Fruit fly (Drosophila melanogaster) whole organism, embryonic: ENCODE results near the gene CG15283.

ENCODE experiments used
- Abd-B ChIP-seq: fragments of 200-800 bp; sonication (Bioruptor generic); optimal IDR thresholded peaks from 2 replicates; lab custom pipeline; 2018; ENCODE audit warnings: missing biosample characterization, mild to moderate bottlenecking, missing genetic modification characterization, moderate library complexity
- Antp ChIP-seq: fragments of 200-800 bp; sonication (Bioruptor generic); optimal IDR thresholded peaks from 3 replicates; lab custom pipeline; 2016; ENCODE audit warnings: missing biosample characterization, missing genetic modification characterization
- Blimp-1 ChIP-seq: fragments of 200-800 bp; sonication (Bioruptor generic); optimal IDR thresholded peaks from 3 replicates; lab custom pipeline; 2018; ENCODE audit warnings: missing biosample characterization, missing genetic modification characterization, mild to moderate bottlenecking, moderate library complexity, missing genetic modification reagents
- CG10462 ChIP-seq: fragments of 200-800 bp; sonication (Bioruptor generic); optimal IDR thresholded peaks from 2 replicates; lab custom pipeline; 2016; ENCODE audit warnings: missing biosample characterization, missing genetic modification characterization
- CG10543 ChIP-seq: fragments of 200-800 bp; sonication (Bioruptor generic); optimal IDR thresholded peaks from 3 replicates; lab custom pipeline; 2017; ENCODE audit warnings: missing biosample characterization, mild to moderate bottlenecking, missing genetic modification characterization, moderate library complexity
- CG13296 ChIP-seq: fragments of 200-800 bp; sonication (Bioruptor generic); optimal IDR thresholded peaks from 3 replicates; lab custom pipeline; 2018; ENCODE audit warnings: missing biosample characterization, mild to moderate bottlenecking, missing genetic modification characterization
- CG15011 ChIP-seq: fragments of 200-800 bp; sonication (Bioruptor generic); optimal IDR thresholded peaks from 3 replicates; lab custom pipeline; 2018; ENCODE audit warnings: missing biosample characterization, mild to moderate bottlenecking, missing genetic modification characterization
- CG1603 ChIP-seq: fragments of 200-800 bp; sonication (Bioruptor generic); optimal IDR thresholded peaks from 2 replicates; lab custom pipeline; 2019; ENCODE audit warnings: missing biosample characterization, mild to moderate bottlenecking, missing genetic modification characterization, moderate library complexity
- CG16815 ChIP-seq: fragments of 200-800 bp; sonication (Bioruptor generic); optimal IDR thresholded peaks from 3 replicates; lab custom pipeline; 2017; ENCODE audit warnings: missing biosample characterization, mild to moderate bottlenecking, missing genetic modification characterization
- CG2889 ChIP-seq: fragments of 200-800 bp; sonication (Bioruptor generic); IDR thresholded peaks from 3 replicates; pipeline ENCODE4 v1.3.6; 2022; ENCODE audit warnings: missing biosample characterization, missing genetic modification characterization
- CG30431 ChIP-seq: fragments of 200-800 bp; sonication (Bioruptor generic); optimal IDR thresholded peaks from 2 replicates; lab custom pipeline; 2017; ENCODE audit warnings: missing biosample characterization, missing genetic modification characterization
- CG3726 ChIP-seq: fragments of 200-800 bp; sonication (Bioruptor generic); IDR thresholded peaks from 3 replicates; pipeline ENCODE4, ENCODE4 v1.3.6; 2022; ENCODE audit warnings: missing biosample characterization, missing genetic modification characterization
- CG4328 ChIP-seq: fragments of 200-800 bp; sonication (Bioruptor generic); optimal IDR thresholded peaks from 3 replicates; lab custom pipeline; 2017; ENCODE audit warnings: missing biosample characterization, missing genetic modification reagents, missing genetic modification characterization
- CG4424 ChIP-seq: fragments of 200-800 bp; sonication (Bioruptor generic); optimal IDR thresholded peaks from 3 replicates; lab custom pipeline; 2016; ENCODE audit warnings: missing biosample characterization, missing genetic modification characterization
- CG4617 ChIP-seq: fragments of 200-800 bp; sonication (Bioruptor generic); optimal IDR thresholded peaks from 3 replicates; lab custom pipeline; 2016; ENCODE audit warnings: missing biosample characterization, missing genetic modification characterization, borderline replicate concordance
- CG6272 ChIP-seq: fragments of 200-800 bp; sonication (Bioruptor generic); IDR thresholded peaks from 2 replicates; pipeline ENCODE4 v1.3.6; 2022; ENCODE audit warnings: missing biosample characterization, missing genetic modification characterization
- CG9437 ChIP-seq: fragments of 200-800 bp; sonication (Bioruptor generic); optimal IDR thresholded peaks from 2 replicates; lab custom pipeline; 2018; ENCODE audit warnings: missing biosample characterization, mild to moderate bottlenecking, missing genetic modification characterization
- Doc2 ChIP-seq: fragments of 200-800 bp; sonication (Bioruptor generic); IDR thresholded peaks from 2 replicates; pipeline ENCODE4 v1.3.6; 2022; ENCODE audit warnings: missing biosample characterization, missing genetic modification characterization
- Drgx ChIP-seq: fragments of 200-800 bp; sonication (Bioruptor generic); IDR thresholded peaks from 2 replicates; pipeline ENCODE4 v1.3.6; 2022; ENCODE audit warnings: missing biosample characterization, missing genetic modification characterization
- Gsc ChIP-seq: fragments of 200-800 bp; sonication (Bioruptor generic); IDR thresholded peaks from 2 replicates; pipeline ENCODE4 v1.3.6; 2022; ENCODE audit warnings: missing biosample characterization, missing genetic modification characterization
- Hr78 ChIP-seq, 2 experiments: fragments of 200-800 bp in 1 of 2; fragments of >200 bp in 1 of 2; sonication (Bioruptor generic) in 1 of 2; optimal IDR thresholded peaks; 2 replicates each; lab custom pipeline; 2017 to 2019; ENCODE audit warnings: missing biosample characterization in 2 of 2, missing genetic modification characterization in 2 of 2, mild to moderate bottlenecking in 1 of 2, moderate library complexity in 1 of 2
- Lpt ChIP-seq: fragments of >200 bp; optimal IDR thresholded peaks from 2 replicates; lab custom pipeline; 2018; ENCODE audit warnings: missing biosample characterization, missing genetic modification characterization
- Med ChIP-seq: fragments of 200-800 bp; sonication (Bioruptor generic); peaks from one replicate; lab custom pipeline; 2016; ENCODE audit warnings: missing biosample characterization, missing genetic modification characterization, mild to moderate bottlenecking, inconsistent platforms, moderate library complexity
- Sox102F ChIP-seq: fragments of 200-800 bp; sonication (Bioruptor generic); optimal IDR thresholded peaks from 2 replicates; lab custom pipeline; 2018; ENCODE audit warnings: missing biosample characterization, mild to moderate bottlenecking, missing genetic modification characterization, moderate library complexity
- abd-A ChIP-seq: fragments of 200-800 bp; sonication (Bioruptor generic); optimal IDR thresholded peaks from 3 replicates; lab custom pipeline; 2019; ENCODE audit warnings: missing biosample characterization, mild to moderate bottlenecking, missing genetic modification characterization, moderate library complexity
- amos ChIP-seq: fragments of 200-800 bp; sonication (Bioruptor generic); IDR thresholded peaks from 2 replicates; pipeline ENCODE4 v1.3.6; 2022; ENCODE audit warnings: missing biosample characterization, missing genetic modification characterization; ENCODE audit not compliant: partially characterized antibody
- bowl ChIP-seq: fragments of 200-800 bp; sonication (Bioruptor generic); IDR thresholded peaks from 2 replicates; pipeline ENCODE4 v1.3.6; 2022; ENCODE audit warnings: missing biosample characterization, missing genetic modification characterization
- cg ChIP-seq: fragments of 200-800 bp; sonication (Bioruptor generic); optimal IDR thresholded peaks from 3 replicates; lab custom pipeline; 2019; ENCODE audit warnings: missing biosample characterization, mild to moderate bottlenecking, missing genetic modification characterization, moderate library complexity
- chinmo ChIP-seq: fragments of 200-800 bp; sonication (Bioruptor generic); IDR thresholded peaks from 4 replicates; pipeline ENCODE4 v1.3.6; 2022; ENCODE audit warnings: missing biosample characterization, missing genetic modification characterization; ENCODE audit not compliant: partially characterized antibody
- ci ChIP-seq: fragments of 200-800 bp; sonication (Bioruptor generic); IDR thresholded peaks from 3 replicates; pipeline ENCODE4 v1.3.6; 2022; ENCODE audit warnings: missing biosample characterization, missing genetic modification characterization
- en ChIP-seq: fragments of 200-800 bp; sonication (Bioruptor generic); optimal IDR thresholded peaks from 2 replicates; lab custom pipeline; 2016; ENCODE audit warnings: missing biosample characterization, missing genetic modification characterization
- esg ChIP-seq: fragments of 200-800 bp; sonication (Bioruptor generic); conservative IDR thresholded peaks from 2 replicates; pipeline ENCODE4 v1.3.6; 2022; ENCODE audit warnings: missing biosample characterization, missing genetic modification characterization
- exex ChIP-seq: fragments of 200-800 bp; sonication (Bioruptor generic); optimal IDR thresholded peaks from 4 replicates; lab custom pipeline; 2018; ENCODE audit warnings: missing biosample characterization, mild to moderate bottlenecking, missing genetic modification characterization, moderate library complexity
- gem ChIP-seq: fragments of 200-800 bp; sonication (Bioruptor generic); optimal IDR thresholded peaks from 2 replicates; lab custom pipeline; 2019; ENCODE audit warnings: missing biosample characterization, mild to moderate bottlenecking, missing genetic modification characterization, moderate library complexity
- hth ChIP-seq: fragments of >200 bp; optimal IDR thresholded peaks from 2 replicates; lab custom pipeline; 2017; ENCODE audit warnings: inconsistent platforms
- kni ChIP-seq: fragments of 200-800 bp; sonication (Bioruptor generic); optimal IDR thresholded peaks from 3 replicates; lab custom pipeline; 2017; ENCODE audit warnings: mild to moderate bottlenecking, missing biosample characterization, missing genetic modification reagents, missing genetic modification characterization
- knrl ChIP-seq: fragments of 200-800 bp; sonication (Bioruptor generic); IDR thresholded peaks from 3 replicates; pipeline ENCODE4 v1.3.6; 2022; ENCODE audit warnings: missing biosample characterization, missing genetic modification characterization; ENCODE audit not compliant: partially characterized antibody
- lmd ChIP-seq: fragments of 200-800 bp; sonication (Bioruptor generic); IDR thresholded peaks from 2 replicates; pipeline ENCODE4 v1.3.6; 2022; ENCODE audit warnings: missing biosample characterization, missing genetic modification characterization
- lov ChIP-seq, 2 experiments: fragments of 200-800 bp in 1 of 2; fragments of >200 bp in 1 of 2; sonication (Bioruptor generic) in 1 of 2; IDR thresholded peaks in 1 of 2; optimal IDR thresholded peaks in 1 of 2; 2 replicates in 1 of 2; 3 replicates in 1 of 2; pipeline versions ENCODE4 v1.3.6 to Lab custom; 2017 to 2022; ENCODE audit warnings: missing biosample characterization in 1 of 2, missing genetic modification characterization in 1 of 2
- nom ChIP-seq: fragments of 200-800 bp; sonication (Bioruptor generic); optimal IDR thresholded peaks from 2 replicates; lab custom pipeline; 2017; ENCODE audit warnings: missing biosample characterization, missing genetic modification characterization, mild to moderate bottlenecking, moderate library complexity, missing genetic modification reagents
- prd ChIP-seq, 3 experiments: fragments of >200 bp in 2 of 3; fragments of 200-800 bp in 1 of 3; sonication (Bioruptor generic) in 1 of 3; optimal IDR thresholded peaks in 2 of 3; IDR thresholded peaks in 1 of 3; 2 replicates in 2 of 3; 3 replicates in 1 of 3; pipeline versions ENCODE4 v1.3.6 to Lab custom; 2017 to 2022; ENCODE audit warnings: missing biosample characterization in 1 of 3, missing genetic modification characterization in 1 of 3
- sc ChIP-seq, 3 experiments: fragments of >200 bp in 2 of 3; fragments of 200-800 bp in 1 of 3; sonication (Bioruptor generic) in 1 of 3; optimal IDR thresholded peaks; 2 replicates in 2 of 3; 3 replicates in 1 of 3; lab custom pipeline; 2017; ENCODE audit warnings: mild to moderate bottlenecking in 1 of 3, missing biosample characterization in 1 of 3, missing genetic modification characterization in 1 of 3, missing genetic modification reagents in 1 of 3
- sens ChIP-seq: fragments of 200-800 bp; sonication (Bioruptor generic); peaks from one replicate; lab custom pipeline; 2016; ENCODE audit warnings: missing biosample characterization, missing genetic modification characterization
- slou ChIP-seq: fragments of 200-800 bp; sonication (Bioruptor generic); optimal IDR thresholded peaks from 3 replicates; lab custom pipeline; 2016; ENCODE audit warnings: missing biosample characterization, missing genetic modification characterization
- sr ChIP-seq: fragments of 200-800 bp; sonication (Bioruptor generic); IDR thresholded peaks from 3 replicates; pipeline ENCODE4 v1.3.6; 2022; ENCODE audit warnings: missing biosample characterization, missing genetic modification characterization
- toy ChIP-seq: fragments of 200-800 bp; sonication (Bioruptor generic); IDR thresholded peaks from 2 replicates; pipeline ENCODE4 v1.3.6; 2022; ENCODE audit warnings: missing biosample characterization, missing genetic modification characterization
- usp ChIP-seq: fragments of >200 bp; optimal IDR thresholded peaks from 2 replicates; lab custom pipeline; 2017; ENCODE audit warnings: missing biosample characterization, missing genetic modification characterization
- wek ChIP-seq: fragments of 200-800 bp; sonication (Bioruptor generic); optimal IDR thresholded peaks from 3 replicates; lab custom pipeline; 2018; ENCODE audit warnings: missing biosample characterization, mild to moderate bottlenecking, missing genetic modification characterization, moderate library complexity

CG15283 gene

dm6 chr2L:14457414-14457813 is 6.7 kb upstream of the CG15283 start (continued):
- TF ChIP-seq nom (no peak), gem (peak; percentile 69), abd-A (tag; lab: Kevin White, UChicago) (no peak), CG4424 (GFP tag; lab: Kevin White, UChicago) (no peak), Blimp-1 (peak; percentile 38), CG9437 (GFP tag; lab: Kevin White, UChicago) (peak; percentile 20), CG13296 (GFP tag; lab: Kevin White, UChicago) (peak; percentile 3), CG16815 (GFP tag; lab: Kevin White, UChicago) (no peak), Sox102F (GFP tag; lab: Kevin White, UChicago) (peak; percentile 44)

- TF ChIP-seq sens (GFP tag; lab: Kevin White, UChicago) (no peak), CG2889 (no peak), CG10543 (GFP tag; lab: Kevin White, UChicago) (peak; percentile 18), sc (optimal IDR thresholded peaks at IDR 0.05; lab: Kevin White, UChicago) (no peak), sc (GFP tag; optimal IDR thresholded peaks at IDR 0.05; lab: Kevin White, UChicago) (no peak), ci (GFP tag; lab: Robert Waterston, UW) (no peak), Med (GFP tag; lab: Kevin White, UChicago) (peak; percentile 52), lov (optimal IDR thresholded peaks at IDR 0.05; lab: Kevin White, UChicago) (no peak), lov (GFP tag; IDR thresholded peaks at IDR 0.05; lab: Robert Waterston, UW) (0 out of 3 replicates have a peak, but pooled peaks have one; percentile 31), Blimp-1 (no peak), Drgx (GFP tag; lab: Robert Waterston, UW) (no peak), esg (GFP tag; lab: Robert Waterston, UW) (no peak), Abd-B (GFP tag; lab: Kevin White, UChicago) (peak; percentile 34), Doc2 (GFP tag; lab: Robert Waterston, UW) (no peak), CG4328 (peak; percentile 22), CG15011 (GFP tag; lab: Kevin White, UChicago) (no peak), usp (GFP tag; lab: Kevin White, UChicago) (no peak), CG6272 (GFP tag; lab: Robert Waterston, UW) (no peak), chinmo (GFP tag; lab: Robert Waterston, UW) (no peak), kni (GFP tag; lab: Kevin White, UChicago) (peak; percentile 22), exex (tag; lab: Kevin White, UChicago) (no peak), slou (GFP tag; lab: Kevin White, UChicago) (no peak), CG10462 (GFP tag; lab: Kevin White, UChicago) (no peak), sr (0 out of 3 replicates have a peak, but pooled peaks have one; percentile 46), amos (GFP tag; lab: Robert Waterston, UW) (no peak), hth (lab: Kevin White, UChicago) (peak; percentile 67), CG4617 (GFP tag; lab: Kevin White, UChicago) (no peak), en (no peak), Lpt (GFP tag; lab: Kevin White, UChicago) (no peak), CG1603 (no peak), Hr78 (GFP tag; optimal IDR thresholded peaks at IDR 0.05; lab: Kevin White, UChicago) (peak in 1 of 2 experiments; percentile 85), knrl (no peak), lmd (GFP tag; lab: Robert Waterston, UW) (no peak), Gsc (GFP tag; lab: Robert Waterston, UW) (no peak), Antp (GFP tag; lab: Kevin White, UChicago) (no peak), wek (GFP tag; lab: Kevin White, UChicago) (no peak), toy (GFP tag; lab: Robert Waterston, UW) (no peak), CG30431 (GFP tag; lab: Kevin White, UChicago) (no peak), prd (optimal IDR thresholded peaks at IDR 0.05; lab: Kevin White, UChicago) (no peak), prd (GFP tag; IDR thresholded peaks at IDR 0.05; lab: Robert Waterston, UW) (no peak), bowl (peak; percentile 35; the same call in 1 of the 2 replicates), cg (GFP tag; lab: Kevin White, UChicago) (peak; percentile 38), CG3726 (GFP tag; lab: Robert Waterston, UW) (no peak)
Measured at dm6 chr2L:14456841-14457240, 6.1 kb upstream of the CG15283 start.
